Worm (Caenorhabditis elegans) whole organism, young adult: ENCODE results near the gene F28B1.2.

Experiments
- F23B12.7 ChIP-seq: sonication (generic microtip); optimal IDR thresholded peaks from 2 replicates; lab custom pipeline; 2017; ENCODE audit warnings: missing genetic modification characterization, mild to moderate bottlenecking, missing compliant biosample characterization, antibody characterized with exemption, moderate library complexity; ENCODE audit not compliant: insufficient read depth
- F39B2.1 ChIP-seq: fragments of 200-800 bp; sonication (Bioruptor generic); IDR thresholded peaks from 2 replicates; pipeline ENCODE4 v1.3.6; 2022; ENCODE audit warnings: missing genetic modification reagents, missing genetic modification characterization, missing compliant biosample characterization
- F57A8.1 ChIP-seq: fragments of 200-800 bp; sonication (Bioruptor generic); optimal IDR thresholded peaks from 2 replicates; lab custom pipeline; 2018; ENCODE audit warnings: mild to moderate bottlenecking, missing genetic modification characterization, moderate library complexity, missing compliant biosample characterization
- K11D2.4 ChIP-seq: fragments of 200-800 bp; sonication (Bioruptor generic); IDR thresholded peaks from 2 replicates; pipeline ENCODE4 v1.3.6; 2022; ENCODE audit warnings: missing genetic modification reagents, missing genetic modification characterization, missing compliant biosample characterization
- K12H6.12 ChIP-seq: fragments of 200-800 bp; sonication (Bioruptor generic); optimal IDR thresholded peaks from 2 replicates; lab custom pipeline; 2018; ENCODE audit warnings: mild to moderate bottlenecking, missing genetic modification characterization, missing compliant biosample characterization
- T26A5.8 ChIP-seq: sonication (generic microtip); optimal IDR thresholded peaks from 2 replicates; lab custom pipeline; 2016; ENCODE audit warnings: missing genetic modification characterization, missing compliant biosample characterization
- Y53G8AR.9 ChIP-seq: fragments of 200-800 bp; sonication (Bioruptor generic); conservative IDR thresholded peaks from 2 replicates; pipeline ENCODE4 v1.3.6; 2022; ENCODE audit warnings: missing genetic modification reagents, missing genetic modification characterization, missing compliant biosample characterization
- aptf-2 ChIP-seq: fragments of 200-800 bp; sonication (Bioruptor generic); conservative IDR thresholded peaks from 2 replicates; pipeline ENCODE4 v1.3.6; 2022; ENCODE audit warnings: missing genetic modification reagents, missing genetic modification characterization, missing compliant biosample characterization
- chd-7 ChIP-seq: sonication (generic microtip); optimal IDR thresholded peaks from 2 replicates; lab custom pipeline; 2016; ENCODE audit warnings: mild to moderate bottlenecking, missing genetic modification characterization, moderate library complexity, missing compliant biosample characterization
- dpff-1 ChIP-seq: sonication (generic microtip); optimal IDR thresholded peaks from 2 replicates; lab custom pipeline; 2017; ENCODE audit warnings: mild to moderate bottlenecking, missing genetic modification characterization, missing compliant biosample characterization
- him-1 ChIP-seq: sonication (generic microtip); optimal IDR thresholded peaks from 2 replicates; lab custom pipeline; 2016; ENCODE audit warnings: missing genotype, missing genetic modification reagents, missing genetic modification characterization, missing compliant biosample characterization
- hlh-12 ChIP-seq: sonication (generic microtip); optimal IDR thresholded peaks from 2 replicates; lab custom pipeline; 2016; ENCODE audit warnings: missing genetic modification characterization, missing compliant biosample characterization
- hlh-26 ChIP-seq: fragments of 200-800 bp; sonication (Bioruptor generic); conservative IDR thresholded peaks from 2 replicates; pipeline ENCODE4 v1.3.6; 2022; ENCODE audit warnings: missing genetic modification reagents, missing genetic modification characterization, missing compliant biosample characterization
- hrde-1 ChIP-seq: sonication (generic microtip); optimal IDR thresholded peaks from 2 replicates; lab custom pipeline; 2016; ENCODE audit warnings: missing genetic modification characterization, mild to moderate bottlenecking, missing compliant biosample characterization, moderate library complexity, missing genotype, missing genetic modification reagents, borderline replicate concordance
- lin-26 ChIP-seq: fragments of 200-800 bp; sonication (Bioruptor generic); IDR thresholded peaks from 2 replicates; pipeline ENCODE4 v1.3.6; 2022; ENCODE audit warnings: missing genetic modification reagents, missing genetic modification characterization, missing compliant biosample characterization
- lsl-1 ChIP-seq: fragments of 200-800 bp; sonication (Bioruptor generic); optimal IDR thresholded peaks from 2 replicates; lab custom pipeline; 2018; ENCODE audit warnings: mild to moderate bottlenecking, missing genetic modification characterization, moderate library complexity, missing compliant biosample characterization
- lsy-27 ChIP-seq: sonication (generic microtip); optimal IDR thresholded peaks from 2 replicates; lab custom pipeline; 2017; ENCODE audit warnings: missing genetic modification characterization, mild to moderate bottlenecking, missing compliant biosample characterization, antibody characterized with exemption, missing genotype, borderline replicate concordance; ENCODE audit not compliant: insufficient read depth
- madf-10 ChIP-seq: sonication (generic microtip); optimal IDR thresholded peaks from 2 replicates; lab custom pipeline; 2016; ENCODE audit warnings: mild to moderate bottlenecking, missing genetic modification characterization, missing compliant biosample characterization
- madf-6 ChIP-seq: fragments of 200-800 bp; sonication (Bioruptor generic); IDR thresholded peaks from 2 replicates; pipeline ENCODE4 v1.3.6; 2022; ENCODE audit warnings: missing genetic modification reagents, missing genetic modification characterization, missing compliant biosample characterization
- mcd-1 ChIP-seq: fragments of 200-800 bp; sonication (Bioruptor generic); IDR thresholded peaks from 2 replicates; pipeline ENCODE4 v1.3.6; 2022; ENCODE audit warnings: missing genetic modification reagents, missing genetic modification characterization, missing compliant biosample characterization
- nhr-27 ChIP-seq: fragments of 200-800 bp; sonication (Bioruptor generic); optimal IDR thresholded peaks from 2 replicates; lab custom pipeline; 2018; ENCODE audit warnings: mild to moderate bottlenecking, missing genetic modification characterization, moderate library complexity, missing compliant biosample characterization
- nhr-80 ChIP-seq: sonication (generic microtip); optimal IDR thresholded peaks from 2 replicates; lab custom pipeline; 2016; ENCODE audit warnings: missing genetic modification characterization, missing compliant biosample characterization
- pbrm-1 ChIP-seq: fragments of 200-800 bp; sonication (Bioruptor generic); IDR thresholded peaks from 2 replicates; pipeline ENCODE4 v1.3.6; 2022; ENCODE audit warnings: missing genetic modification reagents, missing genetic modification characterization, missing compliant biosample characterization
- rpc-1 ChIP-seq, 2 experiments: fragments of 150-350 bp in 1 of 2; sonication (generic microtip) in 1 of 2; optimal IDR thresholded peaks; 2 replicates each; lab custom pipeline; 2014 to 2018; ENCODE audit warnings: missing biosample characterization in 1 of 2, missing genetic modification characterization in 1 of 2, missing genetic modification reagents in 1 of 2, missing genotype in 1 of 2
- sdz-38 ChIP-seq: sonication (generic microtip); optimal IDR thresholded peaks from 2 replicates; lab custom pipeline; 2016; ENCODE audit warnings: missing genotype, missing genetic modification characterization, missing compliant biosample characterization
- sea-2 ChIP-seq: fragments of 200-800 bp; sonication (Bioruptor generic); IDR thresholded peaks from 2 replicates; pipeline ENCODE4 v1.3.6; 2022; ENCODE audit warnings: missing genetic modification characterization, missing compliant biosample characterization
- snpc-1.1 ChIP-seq: sonication (generic microtip); optimal IDR thresholded peaks from 2 replicates; lab custom pipeline; 2017; ENCODE audit warnings: missing genetic modification characterization, mild to moderate bottlenecking, missing compliant biosample characterization, antibody characterized with exemption, moderate library complexity, missing genotype, missing genetic modification reagents; ENCODE audit not compliant: insufficient read depth
- snpc-4 ChIP-seq, 5 experiments: fragments of 150-350 bp in 1 of 5; sonication (generic microtip) in 4 of 5; optimal IDR thresholded peaks; 2 replicates each; lab custom pipeline; 2014 to 2018; ENCODE audit warnings: missing genetic modification characterization in 5 of 5, missing biosample characterization in 3 of 5, antibody characterized with exemption in 2 of 5, mild to moderate bottlenecking in 2 of 5, missing compliant biosample characterization in 2 of 5, missing genotype in 2 of 5, moderate library complexity in 2 of 5, missing genetic modification reagents in 1 of 5
- somi-1 ChIP-seq: fragments of 200-800 bp; sonication (Bioruptor generic); optimal IDR thresholded peaks from 2 replicates; lab custom pipeline; 2018; ENCODE audit warnings: mild to moderate bottlenecking, missing genetic modification characterization, missing compliant biosample characterization
- sptf-2 ChIP-seq: fragments of 200-800 bp; sonication (Bioruptor generic); optimal IDR thresholded peaks from 2 replicates; lab custom pipeline; 2018; ENCODE audit warnings: mild to moderate bottlenecking, missing genetic modification characterization, missing compliant biosample characterization
- tbp1 ChIP-seq: fragments of 200-800 bp; sonication (Bioruptor generic); optimal IDR thresholded peaks from 2 replicates; lab custom pipeline; 2018; ENCODE audit warnings: mild to moderate bottlenecking, missing genetic modification characterization, missing compliant biosample characterization
- tbx-9 ChIP-seq: sonication (generic microtip); optimal IDR thresholded peaks from 2 replicates; lab custom pipeline; 2016; ENCODE audit warnings: borderline replicate concordance, missing genetic modification characterization, inconsistent platforms, missing compliant biosample characterization
- tlf-1 ChIP-seq: fragments of 200-800 bp; sonication (Bioruptor generic); optimal IDR thresholded peaks from 2 replicates; lab custom pipeline; 2018; ENCODE audit warnings: mild to moderate bottlenecking, missing genetic modification characterization, missing compliant biosample characterization
- ztf-25 ChIP-seq: fragments of 200-800 bp; sonication (Bioruptor generic); IDR thresholded peaks from 2 replicates; pipeline ENCODE4 v1.3.6; 2022; ENCODE audit warnings: missing genetic modification reagents, missing genetic modification characterization, missing compliant biosample characterization

The F28B1.2 gene

ce11 chrV:17075900-17076299, 31.3 kb downstream of the F28B1.2 start, which contains the start of gene str-125:
TSS of gene str-125 (minus strand) at chrV:17076000.
- no peak for TF ChIP-seq mcd-1 (GFP tag; lab: Robert Waterston, UW)
- TF ChIP-seq snpc-1.1 (tag; lab: Kevin White, UChicago), result no peak
- TF ChIP-seq somi-1 (GFP tag; lab: Kevin White, UChicago), result no peak
- TF ChIP-seq, all 124 proteins: peak for 0

- TF ChIP-seq F57A8.1 (GFP tag; lab: Kevin White, UChicago), result no peak
- no peak for TF ChIP-seq snpc-4 (GFP tag; optimal IDR thresholded peaks at IDR 0.05; lab: Kevin White, UChicago)
- TF ChIP-seq snpc-4 (tag; optimal IDR thresholded peaks at IDR 0.05; lab: Kevin White, UChicago), result peak in 1 of 4 experiments; percentile 50
- TF ChIP-seq tlf-1, result no peak
- no peak for TF ChIP-seq hlh-12 (tag; lab: Kevin White, UChicago)
- no peak for TF ChIP-seq sdz-38 (tag; lab: Kevin White, UChicago)
- peak; percentile 42 for TF ChIP-seq nhr-80
Observed at ce11 chrV:17077889-17078288, 33.3 kb downstream of the F28B1.2 start, which contains the start of gene T05E12.3. TSS of gene T05E12.3 (minus strand) at chrV:17077989.

ce11 chrV:17079795-17080194, 35.2 kb downstream of the F28B1.2 start, which contains the start of gene srw-20:
TSS of gene srw-20 (minus strand) at chrV:17079895.
- TF ChIP-seq K12H6.12 (no peak), lin-26 (GFP tag; lab: Robert Waterston, UW) (no peak), chd-7 (no peak), rpc-1 (optimal IDR thresholded peaks at IDR 0.05; lab: Kevin White, UChicago) (no peak), rpc-1 (tag; optimal IDR thresholded peaks at IDR 0.05; lab: Kevin White, UChicago) (no peak), nhr-27 (tag; lab: Kevin White, UChicago) (no peak), tbx-9 (no peak), F23B12.7 (tag; lab: Kevin White, UChicago) (no peak), sea-2 (GFP tag; lab: Robert Waterston, UW) (no peak), sptf-2 (no peak), madf-6 (no peak)

ce11 chrV:17082718-17083117, 38.1 kb downstream of the F28B1.2 start, which contains the start of gene T05E12.9:
TSS of gene T05E12.9 (minus strand) at chrV:17082818.
- TF ChIP-seq hlh-26 (GFP tag; lab: Robert Waterston, UW), result no peak
- TF ChIP-seq ztf-25 (GFP tag; lab: Robert Waterston, UW), result no peak
- TF ChIP-seq lin-26 (GFP tag; lab: Robert Waterston, UW), result no peak
- TF ChIP-seq F39B2.1 (GFP tag; lab: Robert Waterston, UW), result no peak
- no peak for TF ChIP-seq lsy-27 (tag; lab: Kevin White, UChicago)
- no peak for TF ChIP-seq pbrm-1 (GFP tag; lab: Robert Waterston, UW)
- no peak for TF ChIP-seq madf-10 (tag; lab: Kevin White, UChicago)
- no peak for TF ChIP-seq aptf-2 (GFP tag; lab: Robert Waterston, UW)
- no peak for TF ChIP-seq nhr-27 (tag; lab: Kevin White, UChicago)
- TF ChIP-seq him-1 (tag; lab: Kevin White, UChicago), result no peak
- TF ChIP-seq dpff-1, result no peak
- TF ChIP-seq tbp1 (GFP tag; lab: Kevin White, UChicago), result no peak

ce11 chrV:17089342-17089741, 44.7 kb downstream of the F28B1.2 start, which contains the start of gene T05E12.6:
TSS of gene T05E12.6 (minus strand) at chrV:17089442.
- TF ChIP-seq Y53G8AR.9, result no peak
- no peak for TF ChIP-seq F57A8.1 (GFP tag; lab: Kevin White, UChicago)
- no peak for TF ChIP-seq ztf-25 (GFP tag; lab: Robert Waterston, UW)
- no peak for TF ChIP-seq madf-6
- TF ChIP-seq hrde-1 (tag; lab: Kevin White, UChicago), result no peak
- no peak for TF ChIP-seq lsl-1 (GFP tag; lab: Kevin White, UChicago)
- TF ChIP-seq K11D2.4 (GFP tag; lab: Robert Waterston, UW), result no peak
- TF ChIP-seq T26A5.8 (tag; lab: Kevin White, UChicago), result no peak
